Worm (Caenorhabditis elegans) whole organism, early embryonic: ENCODE measurements around the gene csn-3.

Experiments
- F13C5.2 ChIP-seq: sonication (generic microtip); optimal IDR thresholded peaks from 2 replicates; lab custom pipeline; 2017; ENCODE audit warnings: mild to moderate bottlenecking, missing genetic modification characterization, inconsistent platforms, missing compliant biosample characterization
- ama-1 ChIP-seq: fragments of 150-350 bp; optimal IDR thresholded peaks from 2 replicates; lab custom pipeline; 2014
- tbx-11 ChIP-seq: fragments of 200-800 bp; sonication (Bioruptor generic); IDR thresholded peaks from 2 replicates; pipeline ENCODE4 v1.3.6; 2022; ENCODE audit warnings: missing genetic modification characterization, missing compliant biosample characterization

DNA sequence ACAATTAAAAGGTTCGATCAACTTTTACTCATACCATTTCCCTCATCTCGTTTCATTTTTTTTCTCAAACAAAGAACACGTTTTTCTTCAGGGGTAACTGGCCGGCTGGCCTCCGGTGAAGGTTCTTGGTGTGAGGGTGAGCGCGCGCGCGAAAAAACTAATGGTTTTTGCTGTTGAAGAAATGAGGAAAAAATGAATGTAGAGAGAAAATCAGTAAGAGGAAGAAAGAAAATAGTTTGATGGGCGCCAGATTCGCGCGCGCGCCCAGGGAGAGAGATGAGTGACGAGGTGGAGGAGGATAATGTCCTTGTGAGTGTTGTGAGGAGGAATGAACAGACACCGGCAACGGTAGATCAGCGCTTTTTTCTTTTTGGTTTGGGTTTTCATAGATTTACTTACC is 23.5 kb upstream of the csn-3 start:
- no peak for TF ChIP-seq tbx-11 (GFP tag; lab: Robert Waterston, UW)
- no peak for TF ChIP-seq ama-1
- TF ChIP-seq F13C5.2 (tag; lab: Kevin White, UChicago), result no peak
